Worm (Caenorhabditis elegans) whole organism, late embryonic: Measurements from ENCODE around the gene C15B12.4.

Experiments
- C08G9.2 ChIP-seq: sonication (generic microtip); optimal IDR thresholded peaks from 2 replicates; lab custom pipeline; 2016; ENCODE audit warnings: mild to moderate bottlenecking, missing genetic modification characterization, moderate library complexity, missing compliant biosample characterization
- F13H6.1 ChIP-seq: sonication (generic microtip); optimal IDR thresholded peaks from 2 replicates; lab custom pipeline; 2016; ENCODE audit warnings: missing genetic modification characterization, missing compliant biosample characterization
- K09A11.1 ChIP-seq: sonication (generic microtip); optimal IDR thresholded peaks from 2 replicates; lab custom pipeline; 2017; ENCODE audit warnings: antibody characterized with exemption, mild to moderate bottlenecking, missing genetic modification characterization, missing compliant biosample characterization; ENCODE audit not compliant: insufficient read depth
- Y22D7AL.16 ChIP-seq: sonication (generic microtip); optimal IDR thresholded peaks from 2 replicates; lab custom pipeline; 2016; ENCODE audit warnings: missing genetic modification characterization, missing compliant biosample characterization
- ahr-1 ChIP-seq: sonication (generic microtip); optimal IDR thresholded peaks from 2 replicates; lab custom pipeline; 2016; ENCODE audit warnings: missing genetic modification characterization, missing compliant biosample characterization
- ama-1 ChIP-seq: fragments of 150-350 bp; optimal IDR thresholded peaks from 2 replicates; lab custom pipeline; 2014
- ceh-14 ChIP-seq: sonication (generic microtip); optimal IDR thresholded peaks from 2 replicates; lab custom pipeline; 2016; ENCODE audit warnings: missing genotype, missing genetic modification characterization, missing compliant biosample characterization
- ceh-18 ChIP-seq: sonication (generic microtip); optimal IDR thresholded peaks from 2 replicates; lab custom pipeline; 2016; ENCODE audit warnings: missing genetic modification characterization, missing compliant biosample characterization
- ceh-19 ChIP-seq: fragments of 200-800 bp; sonication (Bioruptor generic); optimal IDR thresholded peaks from 2 replicates; lab custom pipeline; 2018; ENCODE audit warnings: mild to moderate bottlenecking, missing genetic modification characterization, missing compliant biosample characterization
- ceh-2 ChIP-seq: sonication (generic microtip); optimal IDR thresholded peaks from 2 replicates; lab custom pipeline; 2016; ENCODE audit warnings: missing genotype, missing genetic modification characterization, missing compliant biosample characterization
- ceh-30 ChIP-seq: fragments of 150-350 bp; optimal IDR thresholded peaks from 2 replicates; lab custom pipeline; 2014; ENCODE audit warnings: missing biosample characterization, missing genetic modification characterization
- ceh-31 ChIP-seq: sonication (generic microtip); optimal IDR thresholded peaks from 2 replicates; lab custom pipeline; 2016; ENCODE audit warnings: missing genetic modification characterization, missing compliant biosample characterization
- ceh-34 ChIP-seq: sonication (generic microtip); optimal IDR thresholded peaks from 2 replicates; lab custom pipeline; 2016; ENCODE audit warnings: mild to moderate bottlenecking, missing genetic modification characterization, missing compliant biosample characterization
- ceh-48 ChIP-seq: sonication (generic microtip); optimal IDR thresholded peaks from 2 replicates; lab custom pipeline; 2016; ENCODE audit warnings: missing genetic modification characterization, inconsistent platforms, missing compliant biosample characterization
- ceh-6 ChIP-seq: fragments of 200-800 bp; sonication (Bioruptor generic); optimal IDR thresholded peaks from 2 replicates; lab custom pipeline; 2018; ENCODE audit warnings: mild to moderate bottlenecking, missing genetic modification characterization, missing compliant biosample characterization
- che-1 ChIP-seq: sonication (generic microtip); optimal IDR thresholded peaks from 2 replicates; lab custom pipeline; 2016; ENCODE audit warnings: mild to moderate bottlenecking, missing genetic modification characterization, missing compliant biosample characterization
- dmd-4 ChIP-seq: sonication (generic microtip); optimal IDR thresholded peaks from 2 replicates; lab custom pipeline; 2016; ENCODE audit warnings: borderline replicate concordance, missing genetic modification characterization, missing compliant biosample characterization
- elt-2 ChIP-seq: sonication (generic microtip); optimal IDR thresholded peaks from 2 replicates; lab custom pipeline; 2016; ENCODE audit warnings: missing genetic modification reagents, missing genetic modification characterization, missing compliant biosample characterization
- eyg-1 ChIP-seq: sonication (generic microtip); optimal IDR thresholded peaks from 2 replicates; lab custom pipeline; 2016; ENCODE audit warnings: missing genotype, missing genetic modification characterization, missing compliant biosample characterization
- fax-1 ChIP-seq: sonication (generic microtip); optimal IDR thresholded peaks from 2 replicates; lab custom pipeline; 2016; ENCODE audit warnings: missing genotype, missing genetic modification characterization, missing compliant biosample characterization
- fkh-10 ChIP-seq: fragments of 150-350 bp; optimal IDR thresholded peaks from 2 replicates; lab custom pipeline; 2014; ENCODE audit warnings: missing biosample characterization, missing genetic modification reagents, missing genetic modification characterization
- hlh-13 ChIP-seq: fragments of 200-800 bp; sonication (Bioruptor generic); optimal IDR thresholded peaks from 2 replicates; lab custom pipeline; 2018; ENCODE audit warnings: mild to moderate bottlenecking, missing genetic modification characterization, missing compliant biosample characterization
- hlh-15 ChIP-seq: sonication (generic microtip); optimal IDR thresholded peaks from 2 replicates; lab custom pipeline; 2016; ENCODE audit warnings: missing genetic modification characterization, missing compliant biosample characterization
- hlh-30 ChIP-seq: sonication (generic microtip); optimal IDR thresholded peaks from 2 replicates; lab custom pipeline; 2017; ENCODE audit warnings: antibody characterized with exemption, missing genetic modification characterization, missing compliant biosample characterization; ENCODE audit not compliant: insufficient read depth
- hlh-8 ChIP-seq: sonication (generic microtip); optimal IDR thresholded peaks from 2 replicates; lab custom pipeline; 2016; ENCODE audit warnings: missing genotype, missing genetic modification characterization, missing compliant biosample characterization
- lim-6 ChIP-seq: sonication (generic microtip); optimal IDR thresholded peaks from 2 replicates; lab custom pipeline; 2016; ENCODE audit warnings: missing genetic modification characterization, missing compliant biosample characterization
- lin-11 ChIP-seq: fragments of 200-800 bp; sonication (Bioruptor generic); optimal IDR thresholded peaks from 2 replicates; lab custom pipeline; 2018; ENCODE audit warnings: mild to moderate bottlenecking, missing genetic modification characterization, missing compliant biosample characterization
- madf-2 ChIP-seq: sonication (generic microtip); optimal IDR thresholded peaks from 2 replicates; lab custom pipeline; 2017; ENCODE audit warnings: missing genetic modification characterization, missing compliant biosample characterization
- npax-4 ChIP-seq: sonication (generic microtip); optimal IDR thresholded peaks from 2 replicates; lab custom pipeline; 2016; ENCODE audit warnings: missing genetic modification characterization, missing compliant biosample characterization
- odd-2 ChIP-seq: sonication (generic microtip); optimal IDR thresholded peaks from 2 replicates; lab custom pipeline; 2017; ENCODE audit warnings: antibody characterized with exemption, mild to moderate bottlenecking, missing genetic modification characterization, missing compliant biosample characterization
- pag-3 ChIP-seq: sonication (generic microtip); optimal IDR thresholded peaks from 2 replicates; lab custom pipeline; 2016; ENCODE audit warnings: missing compliant biosample characterization, missing genetic modification characterization, borderline replicate concordance
- pax-1 ChIP-seq: fragments of 150-350 bp; optimal IDR thresholded peaks from 2 replicates; lab custom pipeline; 2014; ENCODE audit warnings: missing biosample characterization, missing genetic modification characterization
- pqm-1 ChIP-seq: sonication (generic microtip); optimal IDR thresholded peaks from 2 replicates; lab custom pipeline; 2016; ENCODE audit warnings: missing genetic modification characterization, missing compliant biosample characterization
- ref-2 ChIP-seq: sonication (generic microtip); optimal IDR thresholded peaks from 2 replicates; lab custom pipeline; 2016; ENCODE audit warnings: missing genetic modification characterization, missing compliant biosample characterization
- sox-2 ChIP-seq: fragments of 200-800 bp; sonication (Bioruptor generic); IDR thresholded peaks from 2 replicates; pipeline ENCODE4 v1.3.6; 2022; ENCODE audit warnings: missing genetic modification reagents, missing genetic modification characterization, missing compliant biosample characterization
- tbx-2 ChIP-seq: sonication (generic microtip); optimal IDR thresholded peaks from 2 replicates; lab custom pipeline; 2016; ENCODE audit warnings: missing genetic modification characterization, missing compliant biosample characterization
- ttx-3 ChIP-seq: sonication (generic microtip); optimal IDR thresholded peaks from 2 replicates; lab custom pipeline; 2016; ENCODE audit warnings: missing genetic modification reagents, missing genetic modification characterization, missing compliant biosample characterization
- unc-3 ChIP-seq, 2 experiments: fragments of 200-800 bp in 1 of 2; sonication (Bioruptor generic) in 1 of 2; sonication (generic microtip) in 1 of 2; conservative IDR thresholded peaks in 1 of 2; optimal IDR thresholded peaks in 1 of 2; 2 replicates each; pipeline versions ENCODE4 v1.3.6 to Lab custom; 2016 to 2022; ENCODE audit warnings: missing compliant biosample characterization in 2 of 2, missing genetic modification characterization in 2 of 2, missing genetic modification reagents in 1 of 2
- unc-55 ChIP-seq: sonication (generic microtip); optimal IDR thresholded peaks from 2 replicates; lab custom pipeline; 2017; ENCODE audit warnings: missing biosample characterization, missing genetic modification reagents, missing genetic modification characterization
- unc-86 ChIP-seq: sonication (generic microtip); optimal IDR thresholded peaks from 2 replicates; lab custom pipeline; 2016; ENCODE audit warnings: missing genetic modification characterization, missing compliant biosample characterization
- zip-5 ChIP-seq: sonication (generic microtip); optimal IDR thresholded peaks from 2 replicates; lab custom pipeline; 2016; ENCODE audit warnings: missing genetic modification characterization, missing compliant biosample characterization

The C15B12.4 gene

DNA sequence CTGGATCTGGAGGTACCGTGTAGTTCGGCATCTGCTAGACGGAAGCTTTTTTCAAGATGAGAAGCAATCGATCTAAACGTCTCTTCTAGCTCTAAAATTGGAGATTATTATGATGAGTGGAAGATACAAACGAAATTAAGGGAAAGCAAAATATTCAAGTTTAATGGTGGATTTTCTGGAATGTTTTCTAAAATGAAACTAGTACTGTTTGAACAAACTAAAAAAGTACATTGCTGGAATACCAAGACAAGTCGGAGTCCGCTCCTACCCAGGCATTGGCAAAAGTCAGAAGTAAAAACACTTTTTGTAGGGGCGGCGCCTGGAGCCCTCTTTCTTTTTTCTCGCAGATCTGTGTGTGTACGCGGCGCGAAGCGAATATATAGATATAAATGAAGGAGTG, 11.2 kb upstream of the C15B12.4 start, which contains the start of gene gar-1:
gar-1 (minus strand) TSS at position 101 of the 400 bp plus-strand sequence.
- no peak for TF ChIP-seq pag-3 (tag; lab: Kevin White, UChicago)
- TF ChIP-seq elt-2 (tag; lab: Kevin White, UChicago) = no peak
- TF ChIP-seq ceh-19 (GFP tag; lab: Kevin White, UChicago) = no peak
- TF ChIP-seq fax-1 (tag; lab: Kevin White, UChicago) = no peak
- no peak for TF ChIP-seq F13H6.1
- TF ChIP-seq ceh-34 (tag; lab: Kevin White, UChicago) = no peak
- TF ChIP-seq lin-11 (tag; lab: Kevin White, UChicago) = no peak
- TF ChIP-seq unc-86 (tag; lab: Kevin White, UChicago) = no peak
- TF ChIP-seq ceh-18 = no peak
- TF ChIP-seq hlh-15 (tag; lab: Kevin White, UChicago) = no peak
- no peak for TF ChIP-seq sox-2
- no peak for TF ChIP-seq ceh-2 (tag; lab: Kevin White, UChicago)
- no peak for TF ChIP-seq ceh-6 (GFP tag; lab: Kevin White, UChicago)
- TF ChIP-seq hlh-13 (GFP tag; lab: Kevin White, UChicago) = no peak
- no peak for TF ChIP-seq che-1
- no peak for TF ChIP-seq ceh-30 (tag; lab: Kevin White, UChicago)
- no peak for TF ChIP-seq odd-2 (tag; lab: Kevin White, UChicago)
- TF ChIP-seq hlh-30 (tag; lab: Kevin White, UChicago) = no peak
- TF ChIP-seq, all 69 proteins: peak for 0

ce11 chrX:6476540-6476939, 3.0 kb upstream of the C15B12.4 start, which contains the start of gene C15B12.1:
Gene C15B12.1 (plus strand): TSS chrX:6476810.
- TF ChIP-seq ceh-18 (no peak), elt-2 (tag; lab: Kevin White, UChicago) (peak; percentile 59)

DNA sequence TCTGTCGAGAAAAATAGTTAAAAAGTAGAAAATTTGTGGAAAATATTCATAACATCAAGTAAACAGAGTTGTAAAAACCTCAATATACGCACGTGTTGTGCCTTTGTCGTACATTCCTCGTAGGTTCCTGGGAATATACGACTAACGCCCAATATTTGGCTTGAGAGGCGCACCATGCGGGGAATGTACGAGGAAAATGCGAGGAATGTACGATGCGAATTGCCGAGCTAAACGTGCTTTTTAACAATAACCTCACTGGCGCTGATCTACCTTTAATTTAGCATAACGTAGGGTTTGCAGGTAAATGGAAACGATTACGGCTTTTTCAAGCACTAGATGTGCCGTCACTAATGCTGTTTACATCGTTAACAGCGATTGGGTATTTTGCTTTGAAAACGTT, 5.0 kb downstream of the C15B12.4 start, which contains the start of gene C15B12.9:
C15B12.9 (plus strand) TSS at position 301 of the 400 bp plus-strand sequence.
- TF ChIP-seq lim-6 (tag; lab: Kevin White, UChicago) (no peak), madf-2 (no peak), hlh-8 (tag; lab: Kevin White, UChicago) (no peak)

ce11 chrX:6467462-6467861, 6.1 kb downstream of the C15B12.4 start, which contains the start of gene C15B12.3:
Gene C15B12.3 (minus strand): TSS chrX:6467562.
- no peak for TF ChIP-seq pax-1 (tag; lab: Kevin White, UChicago)
- no peak for TF ChIP-seq hlh-8 (tag; lab: Kevin White, UChicago)
- TF ChIP-seq eyg-1 (tag; lab: Kevin White, UChicago) = no peak
- TF ChIP-seq ahr-1 (tag; lab: Kevin White, UChicago) = no peak
- TF ChIP-seq pqm-1 = no peak
- TF ChIP-seq ceh-48 (tag; lab: Kevin White, UChicago) = no peak
- no peak for TF ChIP-seq ceh-31 (tag; lab: Kevin White, UChicago)
- no peak for TF ChIP-seq sox-2

DNA sequence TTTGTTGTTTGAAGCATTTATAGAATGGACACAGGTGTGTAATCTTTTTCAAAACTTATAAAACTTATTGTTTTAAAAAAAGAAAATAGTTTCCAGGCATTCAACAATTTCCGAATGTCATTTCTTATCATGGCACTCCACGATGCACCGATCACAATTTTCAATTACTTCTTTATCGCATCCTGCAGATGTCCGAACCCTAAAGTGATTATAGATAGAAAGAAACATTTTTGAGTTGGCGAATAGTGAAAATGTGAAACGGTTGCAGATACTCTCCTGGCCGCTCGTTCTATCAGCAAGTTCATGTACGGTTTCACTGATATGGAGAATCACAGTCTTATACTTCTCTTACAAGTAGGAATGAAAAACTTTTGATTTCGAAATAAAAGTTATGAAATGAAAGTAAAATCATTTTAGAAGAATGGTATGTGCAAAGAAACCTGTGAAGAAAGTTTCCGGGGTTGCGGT, 10.5 kb downstream of the C15B12.4 start, which contains the start of gene C15B12.2:
C15B12.2 (plus strand) TSS at position 418 of the 468 bp plus-strand sequence.
- TF ChIP-seq K09A11.1 (tag; lab: Kevin White, UChicago) (no peak), C08G9.2 (tag; lab: Kevin White, UChicago) (no peak), ceh-14 (tag; lab: Kevin White, UChicago) (no peak), ceh-6 (GFP tag; lab: Kevin White, UChicago) (no peak), ceh-48 (tag; lab: Kevin White, UChicago) (no peak), dmd-4 (tag; lab: Kevin White, UChicago) (no peak), unc-55 (no peak), unc-3 (GFP tag; conservative IDR thresholded peaks at IDR 0.05; lab: Robert Waterston, UW) (no peak), unc-3 (tag; optimal IDR thresholded peaks at IDR 0.05; lab: Kevin White, UChicago) (no peak), eyg-1 (tag; lab: Kevin White, UChicago) (no peak), hlh-15 (tag; lab: Kevin White, UChicago) (no peak), fkh-10 (no peak), npax-4 (tag; lab: Kevin White, UChicago) (no peak), tbx-2 (tag; lab: Kevin White, UChicago) (no peak), ref-2 (no peak), ama-1 (no peak), unc-86 (tag; lab: Kevin White, UChicago) (no peak), pqm-1 (no peak), Y22D7AL.16 (no peak), zip-5 (tag; lab: Kevin White, UChicago) (no peak), ttx-3 (tag; lab: Kevin White, UChicago) (no peak)
